Worm (Caenorhabditis elegans) whole organism, early embryonic: ENCODE measurements around the gene Y62H9A.4.

Source experiments
- ama-1 ChIP-seq: fragments of 150-350 bp; optimal IDR thresholded peaks from 2 replicates; lab custom pipeline; 2014
- ceh-13 ChIP-seq: fragments of 200-800 bp; sonication (Bioruptor generic); optimal IDR thresholded peaks from 2 replicates; lab custom pipeline; 2018; ENCODE audit warnings: mild to moderate bottlenecking, missing genetic modification characterization, missing compliant biosample characterization
- ceh-36 ChIP-seq: sonication (generic microtip); optimal IDR thresholded peaks from 2 replicates; lab custom pipeline; 2016; ENCODE audit warnings: missing genetic modification characterization, inconsistent platforms, missing compliant biosample characterization
- flt-1 ChIP-seq: fragments of 200-800 bp; sonication (Bioruptor generic); IDR thresholded peaks from 2 replicates; pipeline ENCODE4 v1.3.6; 2022; ENCODE audit warnings: missing genetic modification characterization, missing compliant biosample characterization
- hmg-4 ChIP-seq: fragments of 200-800 bp; sonication (Bioruptor generic); optimal IDR thresholded peaks from 2 replicates; lab custom pipeline; 2018; ENCODE audit warnings: mild to moderate bottlenecking, missing genetic modification characterization, missing compliant biosample characterization
- hnd-1 ChIP-seq: sonication (generic microtip); optimal IDR thresholded peaks from 2 replicates; lab custom pipeline; 2016; ENCODE audit warnings: missing genetic modification characterization, missing compliant biosample characterization
- pes-1 ChIP-seq: fragments of 200-800 bp; sonication (Bioruptor generic); IDR thresholded peaks from 2 replicates; pipeline ENCODE4 v1.3.6; 2022; ENCODE audit warnings: missing genetic modification reagents, missing genetic modification characterization, missing compliant biosample characterization
- sea-1 ChIP-seq: fragments of 200-800 bp; sonication (Bioruptor generic); conservative IDR thresholded peaks from 2 replicates; pipeline ENCODE4 v1.3.6; 2022; ENCODE audit warnings: missing genetic modification characterization, missing compliant biosample characterization

- no peak for TF ChIP-seq hmg-4 (GFP tag; lab: Kevin White, UChicago)
- no peak for TF ChIP-seq ama-1 (lab: Kevin White, UChicago)
- no peak for TF ChIP-seq sea-1 (GFP tag; lab: Robert Waterston, UW)
- no peak for TF ChIP-seq ceh-36 (tag; lab: Kevin White, UChicago)
- no peak for TF ChIP-seq ceh-13 (GFP tag; lab: Kevin White, UChicago)
- TF ChIP-seq flt-1 (GFP tag; lab: Robert Waterston, UW) = no peak
- no peak for TF ChIP-seq pes-1 (GFP tag; lab: Robert Waterston, UW)
- no peak for TF ChIP-seq hnd-1
These were observed 18.1 kb downstream of the Y62H9A.4 start, which contains the start of gene Y62H9A.9 for ce11 chrX:11898040-11898439.
